Worm (Caenorhabditis elegans) whole organism, L2 larva: Measurements from ENCODE around the gene srxa-7.

Experiments used
- F13H6.1 ChIP-seq: sonication (generic microtip); optimal IDR thresholded peaks from 2 replicates; lab custom pipeline; 2016; ENCODE audit warnings: missing genetic modification characterization, missing compliant biosample characterization
- ZK546.5 ChIP-seq: sonication (generic microtip); optimal IDR thresholded peaks from 2 replicates; lab custom pipeline; 2017; ENCODE audit warnings: missing biosample characterization, missing genetic modification characterization
- aly-2 ChIP-seq: fragments of 150-350 bp; optimal IDR thresholded peaks from 2 replicates; lab custom pipeline; 2014; ENCODE audit warnings: missing biosample characterization, missing genetic modification characterization
- ama-1 ChIP-seq: fragments of 150-350 bp; optimal IDR thresholded peaks from 2 replicates; lab custom pipeline; 2018; ENCODE audit warnings: inconsistent platforms
- blmp-1 ChIP-seq: sonication (generic microtip); optimal IDR thresholded peaks from 2 replicates; lab custom pipeline; 2017; ENCODE audit warnings: missing genetic modification characterization, mild to moderate bottlenecking, missing compliant biosample characterization, antibody characterized with exemption, moderate library complexity; ENCODE audit not compliant: insufficient read depth
- ceh-16 ChIP-seq: fragments of 150-350 bp; optimal IDR thresholded peaks from 2 replicates; lab custom pipeline; 2014; ENCODE audit warnings: missing biosample characterization, missing genetic modification characterization
- ceh-82 ChIP-seq: fragments of 150-350 bp; optimal IDR thresholded peaks from 2 replicates; lab custom pipeline; 2014; ENCODE audit warnings: missing biosample characterization, missing genetic modification characterization
- crh-2 ChIP-seq: sonication (generic microtip); optimal IDR thresholded peaks from 2 replicates; lab custom pipeline; 2017; ENCODE audit warnings: missing biosample characterization, missing genetic modification characterization
- egl-27 ChIP-seq: sonication (generic microtip); optimal IDR thresholded peaks from 3 replicates; lab custom pipeline; 2017; ENCODE audit warnings: missing biosample characterization, missing genetic modification reagents, missing genetic modification characterization
- elt-1 ChIP-seq: fragments of 150-350 bp; optimal IDR thresholded peaks from 2 replicates; lab custom pipeline; 2014; ENCODE audit warnings: missing biosample characterization, missing genetic modification characterization
- elt-3 ChIP-seq: sonication (generic microtip); optimal IDR thresholded peaks from 2 replicates; lab custom pipeline; 2017; ENCODE audit warnings: missing biosample characterization, missing genetic modification characterization
- fos-1 ChIP-seq: fragments of 150-350 bp; optimal IDR thresholded peaks from 2 replicates; lab custom pipeline; 2014; ENCODE audit warnings: missing biosample characterization, missing genetic modification characterization
- gmeb-1 ChIP-seq: fragments of 150-350 bp; optimal IDR thresholded peaks from 2 replicates; lab custom pipeline; 2014; ENCODE audit warnings: missing biosample characterization, missing genetic modification characterization
- lin-11 ChIP-seq: fragments of 150-350 bp; sonication (generic microtip); optimal IDR thresholded peaks from 2 replicates; lab custom pipeline; 2014; ENCODE audit warnings: missing biosample characterization, missing genetic modification characterization, inconsistent platforms, mixed read lengths
- lin-13 ChIP-seq: fragments of 150-350 bp; optimal IDR thresholded peaks from 2 replicates; lab custom pipeline; 2014; ENCODE audit warnings: missing biosample characterization, missing genetic modification reagents, missing genetic modification characterization
- lsy-2 ChIP-seq, 2 experiments: fragments of 150-350 bp in 1 of 2; sonication (generic microtip) in 1 of 2; optimal IDR thresholded peaks; 2 replicates each; lab custom pipeline; 2014 to 2017; ENCODE audit warnings: missing biosample characterization in 2 of 2, missing genetic modification characterization in 2 of 2
- mab-5 ChIP-seq: fragments of 150-350 bp; optimal IDR thresholded peaks from 2 replicates; lab custom pipeline; 2014; ENCODE audit warnings: missing biosample characterization, missing genetic modification characterization
- mbf-1 ChIP-seq: sonication (generic microtip); optimal IDR thresholded peaks from 2 replicates; lab custom pipeline; 2017; ENCODE audit warnings: missing biosample characterization, missing genetic modification characterization
- mdl-1 ChIP-seq, 2 experiments: fragments of 150-350 bp in 1 of 2; sonication (generic microtip) in 1 of 2; optimal IDR thresholded peaks; 2 replicates each; lab custom pipeline; 2017; ENCODE audit warnings: missing biosample characterization in 2 of 2, missing genetic modification characterization in 2 of 2
- nhr-12 ChIP-seq: fragments of 150-350 bp; optimal IDR thresholded peaks from 2 replicates; lab custom pipeline; 2014; ENCODE audit warnings: missing biosample characterization, missing genetic modification characterization
- nhr-129 ChIP-seq: fragments of 150-350 bp; optimal IDR thresholded peaks from 2 replicates; lab custom pipeline; 2014; ENCODE audit warnings: missing biosample characterization, missing genetic modification characterization
- nhr-21 ChIP-seq: fragments of 150-350 bp; optimal IDR thresholded peaks from 2 replicates; lab custom pipeline; 2014; ENCODE audit warnings: missing biosample characterization, missing genetic modification characterization
- nhr-23 ChIP-seq: fragments of 150-350 bp; optimal IDR thresholded peaks from 2 replicates; lab custom pipeline; 2014; ENCODE audit warnings: missing biosample characterization, missing genetic modification reagents, missing genetic modification characterization
- nhr-237 ChIP-seq: fragments of 150-350 bp; optimal IDR thresholded peaks from 2 replicates; lab custom pipeline; 2014; ENCODE audit warnings: missing biosample characterization, missing genetic modification characterization
- nhr-6 ChIP-seq: fragments of 150-350 bp; optimal IDR thresholded peaks from 2 replicates; lab custom pipeline; 2014; ENCODE audit warnings: missing biosample characterization, missing genetic modification characterization
- sma-9 ChIP-seq, 2 experiments: fragments of 150-350 bp in 1 of 2; sonication (generic microtip) in 1 of 2; optimal IDR thresholded peaks; 2 replicates each; lab custom pipeline; 2014 to 2016; ENCODE audit warnings: missing genetic modification characterization in 2 of 2, mild to moderate bottlenecking in 1 of 2, missing biosample characterization in 1 of 2, missing compliant biosample characterization in 1 of 2, missing genetic modification reagents in 1 of 2, moderate library complexity in 1 of 2
- snpc-4 ChIP-seq: fragments of 150-350 bp; optimal IDR thresholded peaks from 2 replicates; lab custom pipeline; 2014; ENCODE audit warnings: missing biosample characterization, missing genetic modification characterization
- unc-39 ChIP-seq: fragments of 150-350 bp; optimal IDR thresholded peaks from 2 replicates; lab custom pipeline; 2014; ENCODE audit warnings: missing biosample characterization, missing genetic modification characterization
- zag-1 ChIP-seq: fragments of 150-350 bp; optimal IDR thresholded peaks from 2 replicates; lab custom pipeline; 2014; ENCODE audit warnings: missing biosample characterization, missing genetic modification characterization
- ztf-1 ChIP-seq: fragments of 200-800 bp; sonication (Bioruptor generic); conservative IDR thresholded peaks from 2 replicates; pipeline ENCODE4 v1.3.6; 2022; ENCODE audit warnings: missing genetic modification characterization, missing compliant biosample characterization
- ztf-11 ChIP-seq: sonication (generic microtip); optimal IDR thresholded peaks from 2 replicates; lab custom pipeline; 2017; ENCODE audit warnings: missing biosample characterization, missing genetic modification characterization
- ztf-4 ChIP-seq: fragments of 150-350 bp; optimal IDR thresholded peaks from 2 replicates; lab custom pipeline; 2014; ENCODE audit warnings: missing biosample characterization, missing genetic modification characterization

The srxa-7 gene

DNA sequence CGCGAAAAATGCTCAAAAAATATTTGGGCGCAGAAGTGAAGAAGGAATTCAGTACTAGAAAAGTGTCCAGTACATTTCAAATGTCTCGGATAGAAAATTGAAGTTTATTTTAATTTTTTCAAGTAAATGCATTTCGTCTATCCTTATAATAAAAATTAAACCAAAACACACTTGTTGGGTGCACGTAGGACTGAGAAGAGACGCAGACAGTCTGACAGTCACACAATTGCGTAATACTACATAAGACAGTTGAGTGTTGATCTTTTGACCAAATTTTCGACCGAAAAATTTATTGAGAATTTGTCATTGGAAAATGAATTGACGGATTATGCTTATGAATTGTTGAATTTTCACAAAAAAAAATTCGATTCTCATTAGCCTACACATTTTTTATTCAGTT lies 2.2 kb downstream of the srxa-7 start, which contains the start of gene oac-7:
TSS of gene oac-7 (plus strand) at position 283 of the 400 bp plus-strand sequence.
- TF ChIP-seq fos-1 (tag; lab: Kevin White, UChicago) (peak; percentile 43), elt-1 (tag; lab: Kevin White, UChicago) (no peak), sma-9 (GFP tag; optimal IDR thresholded peaks at IDR 0.05; lab: Kevin White, UChicago) (peak; percentile 73), sma-9 (tag; optimal IDR thresholded peaks at IDR 0.05; lab: Kevin White, UChicago) (no peak), nhr-129 (tag; lab: Kevin White, UChicago) (peak; percentile 74), nhr-21 (no peak)

ce11 chrV:16315004-16315403 lies 7.7 kb downstream of the srxa-7 start, which contains the start of gene str-214:
TSS of gene str-214 (plus strand) at chrV:16315304.
- TF ChIP-seq sma-9 (GFP tag; optimal IDR thresholded peaks at IDR 0.05; lab: Kevin White, UChicago) (no peak), sma-9 (tag; optimal IDR thresholded peaks at IDR 0.05; lab: Kevin White, UChicago) (no peak), lsy-2 (tag; optimal IDR thresholded peaks at IDR 0.05; lab: Kevin White, UChicago) (no peak), ztf-11 (no peak), F13H6.1 (no peak), lin-13 (no peak), aly-2 (no peak), mbf-1 (tag; lab: Kevin White, UChicago) (no peak), nhr-21 (no peak), ceh-16 (no peak), lin-11 (tag; lab: Kevin White, UChicago) (no peak), nhr-12 (tag; lab: Kevin White, UChicago) (no peak), nhr-129 (tag; lab: Kevin White, UChicago) (no peak)
- TF ChIP-seq, all 48 proteins: peak for 0

ce11 chrV:16317244-16317643 lies 9.9 kb downstream of the srxa-7 start, which contains the start of gene srh-180:
TSS of gene srh-180 (plus strand) at chrV:16317544.
- TF ChIP-seq ztf-1 (GFP tag; lab: Robert Waterston, UW) (no peak), mdl-1 (tag; optimal IDR thresholded peaks at IDR 0.05; lab: Kevin White, UChicago) (no peak), nhr-12 (tag; lab: Kevin White, UChicago) (no peak), ZK546.5 (tag; lab: Kevin White, UChicago) (no peak)

DNA sequence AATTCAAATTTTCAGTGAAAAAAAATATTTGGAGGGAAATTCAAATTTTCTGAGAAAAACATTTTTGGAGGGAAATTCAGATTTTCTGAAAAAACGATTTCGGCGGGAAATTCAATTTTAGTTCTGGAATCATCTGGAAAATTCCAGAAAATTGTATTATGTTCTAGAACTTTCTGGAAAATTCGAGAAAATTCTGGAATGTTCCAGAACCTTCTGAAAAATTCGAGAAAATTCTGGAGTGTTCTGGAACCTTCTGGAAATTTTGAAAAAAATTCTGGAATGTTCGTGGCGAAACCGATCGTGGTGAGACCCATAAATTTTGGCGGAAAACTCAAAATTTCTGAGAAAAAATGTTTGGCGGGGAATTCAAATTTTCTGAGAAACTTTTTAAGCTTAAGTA lies 14.8 kb downstream of the srxa-7 start:
- TF ChIP-seq aly-2 = no peak
- no peak for TF ChIP-seq nhr-237 (tag; lab: Kevin White, UChicago)

- no peak for TF ChIP-seq mbf-1 (tag; lab: Kevin White, UChicago)
- TF ChIP-seq blmp-1 (tag; lab: Kevin White, UChicago) = no peak
- TF ChIP-seq ztf-4 = no peak
- no peak for TF ChIP-seq ceh-82
- no peak for TF ChIP-seq lsy-2 (tag; optimal IDR thresholded peaks at IDR 0.05; lab: Kevin White, UChicago)
- no peak for TF ChIP-seq aly-2
- no peak for TF ChIP-seq crh-2 (tag; lab: Kevin White, UChicago)
- no peak for TF ChIP-seq elt-1 (tag; lab: Kevin White, UChicago)
- no peak for TF ChIP-seq elt-3
- no peak for TF ChIP-seq nhr-21
- no peak for TF ChIP-seq zag-1 (tag; lab: Kevin White, UChicago)
- TF ChIP-seq ceh-16 = no peak
- no peak for TF ChIP-seq egl-27
- no peak for TF ChIP-seq snpc-4
- TF ChIP-seq nhr-12 (tag; lab: Kevin White, UChicago) = no peak
- no peak for TF ChIP-seq nhr-6 (tag; lab: Kevin White, UChicago)
- TF ChIP-seq ama-1 = no peak
- TF ChIP-seq mdl-1 (tag; optimal IDR thresholded peaks at IDR 0.05; lab: Kevin White, UChicago) = no peak
These were observed 21.5 kb downstream of the srxa-7 start, which contains the start of gene F57G8.7 for ce11 chrV:16328849-16329248. TSS of gene F57G8.7 (plus strand) at chrV:16329149.

DNA sequence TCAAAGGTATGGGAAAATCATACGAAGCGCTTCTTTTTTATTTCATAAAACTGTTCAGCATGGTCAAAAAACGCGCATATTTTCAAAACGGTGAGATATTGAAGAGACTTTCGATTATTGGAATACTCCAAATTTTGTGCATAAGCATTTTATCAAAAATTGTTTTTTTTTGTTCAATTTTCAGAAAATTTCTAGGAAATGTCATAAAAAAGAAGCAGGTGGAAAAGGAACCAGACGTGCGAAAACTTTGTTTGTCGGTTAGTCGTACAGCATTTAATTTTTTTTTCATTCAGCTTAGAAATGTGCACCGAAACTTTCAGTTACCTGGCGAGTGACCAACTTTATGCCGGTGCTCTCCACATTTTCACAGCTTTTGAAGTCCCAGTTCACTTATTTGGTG lies 26.1 kb downstream of the srxa-7 start, which contains the start of gene srh-167:
TSS of gene srh-167 (plus strand) at position 301 of the 400 bp plus-strand sequence.
- no peak for TF ChIP-seq ztf-11
- no peak for TF ChIP-seq mbf-1 (tag; lab: Kevin White, UChicago)
- TF ChIP-seq elt-3 = no peak
- TF ChIP-seq mdl-1 (tag; optimal IDR thresholded peaks at IDR 0.05; lab: Kevin White, UChicago) = no peak
- no peak for TF ChIP-seq ztf-1 (GFP tag; lab: Robert Waterston, UW)
- no peak for TF ChIP-seq blmp-1 (tag; lab: Kevin White, UChicago)
- TF ChIP-seq snpc-4 = no peak
- TF ChIP-seq nhr-23 (tag; lab: Kevin White, UChicago) = no peak

ce11 chrV:16336326-16336725 lies 29.0 kb downstream of the srxa-7 start, which contains the start of gene srw-87:
TSS of gene srw-87 (plus strand) at chrV:16336626.
- no peak for TF ChIP-seq lin-13
- TF ChIP-seq elt-3 = no peak
- TF ChIP-seq mbf-1 (tag; lab: Kevin White, UChicago) = no peak
- no peak for TF ChIP-seq unc-39 (tag; lab: Kevin White, UChicago)
- no peak for TF ChIP-seq mab-5 (tag; lab: Kevin White, UChicago)
- no peak for TF ChIP-seq gmeb-1 (tag; lab: Kevin White, UChicago)
- no peak for TF ChIP-seq aly-2
- no peak for TF ChIP-seq nhr-6 (tag; lab: Kevin White, UChicago)
- no peak for TF ChIP-seq ztf-4
- no peak for TF ChIP-seq ZK546.5 (tag; lab: Kevin White, UChicago)
- TF ChIP-seq fos-1 (tag; lab: Kevin White, UChicago) = no peak
- TF ChIP-seq elt-1 (tag; lab: Kevin White, UChicago) = no peak
- no peak for TF ChIP-seq ztf-1 (GFP tag; lab: Robert Waterston, UW)
- TF ChIP-seq snpc-4 = no peak
- TF ChIP-seq ceh-82 = no peak
